Worm (Caenorhabditis elegans): Measurements from ENCODE around the gene ZK353.10.

DNA sequence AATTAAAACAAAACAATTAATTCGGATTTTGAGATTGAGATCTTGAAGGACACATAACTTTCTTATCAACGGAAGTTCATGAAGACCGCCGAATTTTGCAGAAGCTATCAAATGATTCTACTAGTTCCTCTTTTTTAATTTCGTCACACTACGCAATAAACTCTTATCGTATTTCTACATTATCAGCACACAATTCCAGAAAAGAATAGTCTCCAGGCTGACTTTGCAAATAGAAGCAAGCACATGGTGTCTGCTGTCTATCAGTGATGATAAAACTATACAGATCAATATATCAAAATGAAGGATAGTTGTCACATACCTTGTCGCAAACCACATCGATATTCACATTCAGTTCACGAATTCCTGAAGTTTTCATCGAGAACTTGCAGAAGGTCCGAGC lies 6.3 kb upstream of the ZK353.10 start:
- no peak for TF ChIP-seq ceh-82 (tag; optimal IDR thresholded peaks at IDR 0.05)
- TF ChIP-seq nhr-85 (tag) = no peak

All from whole organism, L1 larva.